Worm (Caenorhabditis elegans): ENCODE results near the gene F56C3.9.

Gene F56C3.9

DNA sequence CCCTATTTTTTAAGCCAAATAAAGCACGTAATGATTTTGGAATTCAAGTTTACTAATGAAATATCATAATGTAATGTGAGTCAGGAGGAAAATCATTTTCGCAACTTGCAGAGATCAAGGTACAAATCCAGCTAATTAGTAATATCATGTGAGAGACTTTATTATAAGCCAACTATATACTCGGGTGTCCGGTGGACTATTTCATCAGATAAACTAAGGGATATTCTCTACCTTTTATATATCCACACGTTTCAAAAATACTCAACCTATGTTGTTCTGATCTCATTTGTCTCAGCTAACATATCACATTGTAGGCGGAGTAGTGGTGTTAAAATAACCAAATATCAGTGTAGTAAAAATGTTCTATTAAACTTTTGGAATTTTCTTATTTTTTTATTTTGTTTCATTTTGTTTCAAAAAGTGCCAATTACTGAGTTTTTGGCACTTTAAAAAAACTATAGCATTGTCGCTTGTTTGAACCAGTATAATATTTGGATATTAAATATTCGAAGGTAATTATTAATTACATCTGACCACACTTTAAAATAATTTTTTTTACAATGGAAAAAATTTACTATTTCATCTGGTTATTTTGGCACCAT is 4.3 kb downstream of the F56C3.9 start (continued):
- TF ChIP-seq nhr-25 (tag; optimal IDR thresholded peaks at IDR 0.05) (peak; percentile 95), blmp-1 (tag; optimal IDR thresholded peaks at IDR 0.05; ENCODE audit: insufficient read depth) (no peak), ztf-4 (tag; optimal IDR thresholded peaks at IDR 0.05) (peak; percentile 88), zag-1 (tag; optimal IDR thresholded peaks at IDR 0.05) (peak; percentile 59), nhr-77 (tag; optimal IDR thresholded peaks at IDR 0.05) (peak; percentile 87), nhr-6 (tag; optimal IDR thresholded peaks at IDR 0.05) (peak; percentile 95), nhr-11 (tag; optimal IDR thresholded peaks at IDR 0.05) (peak; percentile 38), ama-1 (optimal IDR thresholded peaks at IDR 0.05) (no peak), fos-1 (tag; optimal IDR thresholded peaks at IDR 0.05) (peak; percentile 96), nhr-129 (tag; optimal IDR thresholded peaks at IDR 0.05) (peak; percentile 96), ceh-16 (tag; optimal IDR thresholded peaks at IDR 0.05) (peak; percentile 80), skn-1 (tag; optimal IDR thresholded peaks at IDR 0.05) (peak; percentile 91)

DNA sequence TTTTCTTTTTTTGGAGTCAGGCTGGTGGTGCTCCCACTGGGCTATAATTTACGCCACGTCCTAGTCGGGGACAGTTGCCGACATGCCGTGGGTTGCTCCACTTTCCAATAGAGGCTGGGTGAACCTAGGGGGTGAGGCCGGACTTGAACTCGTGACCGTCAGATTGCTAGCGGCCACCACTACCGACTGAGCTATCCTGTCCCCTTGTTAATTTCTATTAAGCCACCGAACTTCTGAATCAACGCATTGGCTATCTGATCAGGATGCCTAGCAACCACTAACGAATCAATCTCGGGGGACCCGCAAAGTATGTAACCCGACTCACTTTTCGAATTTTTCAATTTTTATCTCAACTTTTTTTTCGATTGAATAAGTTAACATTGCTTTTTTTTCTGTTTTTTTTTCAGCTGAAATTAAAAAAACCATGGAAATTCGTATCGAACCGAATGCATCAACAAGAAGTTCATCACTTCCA is 6.9 kb downstream of the F56C3.9 start, which contains the start of gene F56C3.1:
TSS of gene F56C3.1 (plus strand) at position 425 of the 475 bp plus-strand sequence.
- TF ChIP-seq sem-4 (tag; optimal IDR thresholded peaks at IDR 0.05) (no peak), ztf-4 (tag; optimal IDR thresholded peaks at IDR 0.05) (no peak), elt-3 (tag; optimal IDR thresholded peaks at IDR 0.05) (no peak)

ce11 chrX:1384538-1384937 is 9.3 kb downstream of the F56C3.9 start, which contains the start of gene F56C3.8:
Gene F56C3.8, minus strand, starts transcription at chrX:1384638.
- TF ChIP-seq unc-39 (tag; optimal IDR thresholded peaks at IDR 0.05) = no peak
- TF ChIP-seq nhr-6 (tag; optimal IDR thresholded peaks at IDR 0.05) = no peak
- no peak for TF ChIP-seq lin-13 (GFP tag; optimal IDR thresholded peaks at IDR 0.05)
- no peak for TF ChIP-seq aly-2 (tag; optimal IDR thresholded peaks at IDR 0.05)
- TF ChIP-seq dmd-4 (tag; optimal IDR thresholded peaks at IDR 0.05) = no peak
- no peak for TF ChIP-seq mab-5 (tag; optimal IDR thresholded peaks at IDR 0.05)
- no peak for TF ChIP-seq sma-3 (GFP tag; optimal IDR thresholded peaks at IDR 0.05)
- TF ChIP-seq mdl-1 (tag; optimal IDR thresholded peaks at IDR 0.05) = no peak
- TF ChIP-seq alr-1 (tag; optimal IDR thresholded peaks at IDR 0.05) = no peak
- TF ChIP-seq nhr-25 (tag; optimal IDR thresholded peaks at IDR 0.05) = no peak
- no peak for TF ChIP-seq skn-1 (tag; optimal IDR thresholded peaks at IDR 0.05)
- TF ChIP-seq nhr-21 (tag; optimal IDR thresholded peaks at IDR 0.05) = no peak
- TF ChIP-seq ztf-1 (GFP tag; conservative IDR thresholded peaks at IDR 0.05) = no peak
- TF ChIP-seq sem-4 (tag; optimal IDR thresholded peaks at IDR 0.05) = no peak
- TF ChIP-seq C34F6.9 (tag; optimal IDR thresholded peaks at IDR 0.05) = no peak
- no peak for TF ChIP-seq nhr-10 (tag; optimal IDR thresholded peaks at IDR 0.05)
- no peak for TF ChIP-seq lsy-2 (tag; optimal IDR thresholded peaks at IDR 0.05)
- no peak for TF ChIP-seq ZK546.5 (tag; optimal IDR thresholded peaks at IDR 0.05)

ce11 chrX:1383546-1383945 is 10.2 kb downstream of the F56C3.9 start:
- TF ChIP-seq snpc-4 (tag; optimal IDR thresholded peaks at IDR 0.05) (no peak), sma-9 (GFP tag; optimal IDR thresholded peaks at IDR 0.05) (no peak), sma-9 (tag; optimal IDR thresholded peaks at IDR 0.05) (no peak), lin-39 (tag; optimal IDR thresholded peaks at IDR 0.05) (no peak), crh-2 (tag; optimal IDR thresholded peaks at IDR 0.05) (no peak), nhr-12 (tag; optimal IDR thresholded peaks at IDR 0.05) (no peak), lsy-2 (tag; optimal IDR thresholded peaks at IDR 0.05) (no peak), ztf-11 (tag; optimal IDR thresholded peaks at IDR 0.05) (no peak), sem-4 (tag; optimal IDR thresholded peaks at IDR 0.05) (no peak), nhr-25 (tag; optimal IDR thresholded peaks at IDR 0.05) (no peak), mdl-1 (tag; optimal IDR thresholded peaks at IDR 0.05) (no peak), lin-13 (GFP tag; optimal IDR thresholded peaks at IDR 0.05) (no peak), nhr-237 (tag; optimal IDR thresholded peaks at IDR 0.05) (no peak), nhr-11 (tag; optimal IDR thresholded peaks at IDR 0.05) (no peak)

ce11 chrX:1381565-1381964 is 12.2 kb downstream of the F56C3.9 start, which contains the start of gene F56C3.10:
Gene F56C3.10, minus strand, starts transcription at chrX:1381665.
- no peak for TF ChIP-seq snpc-4 (tag; optimal IDR thresholded peaks at IDR 0.05)
- no peak for TF ChIP-seq F13H6.1 (tag; optimal IDR thresholded peaks at IDR 0.05)
- TF ChIP-seq mab-5 (tag; optimal IDR thresholded peaks at IDR 0.05) = no peak
- TF ChIP-seq ztf-11 (tag; optimal IDR thresholded peaks at IDR 0.05) = no peak
- no peak for TF ChIP-seq zag-1 (tag; optimal IDR thresholded peaks at IDR 0.05)
- no peak for TF ChIP-seq lin-13 (GFP tag; optimal IDR thresholded peaks at IDR 0.05)
- TF ChIP-seq unc-39 (tag; optimal IDR thresholded peaks at IDR 0.05) = no peak
- TF ChIP-seq sma-9 (GFP tag; optimal IDR thresholded peaks at IDR 0.05) = no peak
- TF ChIP-seq sma-9 (tag; optimal IDR thresholded peaks at IDR 0.05) = no peak
